Worm (Caenorhabditis elegans) whole organism, dauer: ENCODE measurements around the gene F10G7.9.

ENCODE experiments used
- unc-62 ChIP-seq: sonication (generic microtip); optimal IDR thresholded peaks from 2 replicates; lab custom pipeline; 2017; ENCODE audit warnings: missing biosample characterization, missing genetic modification reagents, missing genetic modification characterization

The F10G7.9 gene

DNA sequence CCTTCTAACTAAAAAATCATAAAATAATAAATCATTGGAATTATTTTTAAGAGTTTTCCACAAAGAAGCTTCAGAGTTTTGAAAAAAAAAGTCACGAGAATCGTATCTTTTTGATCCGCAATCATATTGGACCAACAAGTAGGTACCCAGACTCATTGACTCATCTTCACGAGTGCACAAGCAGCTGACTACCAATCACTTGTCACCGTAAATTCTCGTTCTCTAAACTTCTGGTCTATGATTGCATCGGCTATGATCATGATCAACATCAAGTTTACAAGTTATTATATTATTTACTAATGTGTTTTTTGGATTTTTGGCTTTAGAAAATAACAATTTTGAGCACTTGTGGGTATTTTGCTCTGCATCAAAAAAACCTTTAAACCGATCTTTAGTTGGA lies 30.0 kb downstream of the F10G7.9 start:
- TF ChIP-seq unc-62: no peak

DNA sequence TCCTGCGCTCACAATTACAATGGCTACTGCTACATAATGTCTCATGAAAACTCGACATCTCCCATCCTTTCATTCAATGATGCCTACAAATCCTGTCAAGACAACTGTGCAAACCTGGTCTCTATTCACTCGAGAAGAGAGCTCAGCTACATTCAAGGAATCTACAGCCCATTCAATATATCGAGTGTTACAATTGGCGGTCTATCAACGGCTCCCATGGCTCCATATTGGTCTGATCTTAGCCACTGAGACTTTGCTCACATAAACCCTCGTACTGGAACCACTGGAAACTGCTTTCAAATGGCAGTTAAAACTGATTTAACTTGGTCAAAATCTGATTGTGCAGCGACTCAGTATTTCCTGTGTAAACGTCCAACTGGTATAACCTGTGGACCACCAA lies 30.8 kb downstream of the F10G7.9 start, which contains the start of gene T05A7.3:
TSS of gene T05A7.3 (plus strand) at position 301 of the 400 bp plus-strand sequence.
- TF ChIP-seq unc-62: no peak

DNA sequence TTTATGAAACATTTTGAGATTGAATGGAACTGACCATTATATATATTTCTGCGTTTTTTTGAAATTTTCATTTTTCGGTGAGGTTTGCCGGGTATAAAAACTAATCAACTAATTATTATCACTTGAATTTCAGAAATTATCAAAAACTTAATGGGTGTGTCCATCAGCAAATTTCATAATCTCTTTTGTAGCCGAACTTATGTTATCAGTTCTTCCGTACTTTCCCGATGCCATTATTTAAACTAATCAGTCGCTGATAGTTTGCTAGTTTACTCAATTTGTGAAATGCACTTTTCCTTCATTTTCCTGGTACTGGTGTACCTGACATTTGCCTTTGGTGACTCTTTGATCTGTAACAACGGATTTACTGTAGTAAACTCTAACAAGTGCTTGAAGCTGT lies 32.1 kb downstream of the F10G7.9 start:
- no peak for TF ChIP-seq unc-62

DNA sequence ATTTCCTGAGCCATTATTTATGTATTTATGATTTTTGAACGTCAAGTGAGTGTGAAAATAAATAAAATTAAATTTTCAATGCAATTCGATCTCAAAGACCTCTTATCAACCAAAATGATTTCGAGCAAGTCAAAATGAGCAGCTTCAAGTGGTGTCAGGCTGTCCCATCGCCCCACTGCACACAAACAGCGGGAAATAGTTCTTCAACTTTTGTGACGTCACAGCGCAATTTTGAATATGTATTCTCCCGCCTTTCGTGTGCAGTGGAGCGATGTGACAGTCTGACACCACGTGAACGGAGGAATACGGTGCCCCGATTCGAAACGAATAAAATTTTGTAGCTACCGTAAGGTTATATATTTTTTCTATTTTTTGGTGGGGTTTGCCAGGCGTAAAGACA lies 32.6 kb downstream of the F10G7.9 start:
- TF ChIP-seq unc-62: no peak

DNA sequence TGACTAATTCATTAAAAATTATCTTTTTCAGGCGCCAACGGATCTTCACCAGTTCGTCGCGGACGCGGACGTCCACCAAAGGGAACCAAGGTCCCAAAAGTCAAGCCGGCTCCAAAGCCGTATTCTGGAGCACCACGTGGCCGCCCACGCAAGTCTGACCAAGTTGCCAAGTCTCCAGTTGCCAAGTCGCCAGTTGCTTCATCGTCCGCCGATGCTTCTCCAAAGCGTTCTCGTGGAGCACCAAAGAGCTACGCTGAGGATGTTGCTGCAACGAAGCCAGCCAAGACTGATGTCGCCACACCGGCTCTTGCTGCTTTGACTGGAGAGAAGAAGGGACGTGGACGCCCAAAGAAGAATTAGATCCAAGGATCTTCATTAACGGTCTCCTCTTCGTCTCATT lies 33.0 kb downstream of the F10G7.9 start:
- no peak for TF ChIP-seq unc-62

DNA sequence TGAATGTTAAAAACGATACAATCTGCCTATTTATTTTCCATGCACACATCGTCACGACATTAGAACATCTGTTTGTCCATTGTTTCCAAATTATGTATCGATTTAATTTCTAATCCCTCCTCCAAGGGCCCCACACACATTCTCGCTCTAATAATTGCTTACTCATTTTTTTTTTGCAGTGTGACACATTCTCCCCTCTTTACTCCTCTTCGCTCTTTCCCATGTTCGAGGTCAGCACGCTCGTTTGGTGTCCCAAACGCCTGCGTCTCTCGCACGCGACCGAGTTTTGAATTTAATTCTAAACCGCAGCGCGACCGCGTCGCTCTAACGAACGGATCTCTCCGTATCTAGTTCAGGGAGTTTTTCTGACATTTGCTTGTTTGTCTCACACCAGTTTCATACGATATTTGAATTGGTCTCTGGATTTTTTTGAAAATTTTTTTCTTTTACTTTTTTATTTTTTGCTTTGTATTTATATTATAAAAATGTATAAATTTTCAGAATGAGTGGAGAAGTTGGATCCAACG lies 33.6 kb downstream of the F10G7.9 start, which contains the start of the genes clec-140 and hmg-11:
TSS of gene clec-140 (plus strand) at position 477 of the 527 bp plus-strand sequence.
TSS of gene hmg-11 (plus strand) at position 502 of the 527 bp plus-strand sequence.
- TF ChIP-seq unc-62: no peak

DNA sequence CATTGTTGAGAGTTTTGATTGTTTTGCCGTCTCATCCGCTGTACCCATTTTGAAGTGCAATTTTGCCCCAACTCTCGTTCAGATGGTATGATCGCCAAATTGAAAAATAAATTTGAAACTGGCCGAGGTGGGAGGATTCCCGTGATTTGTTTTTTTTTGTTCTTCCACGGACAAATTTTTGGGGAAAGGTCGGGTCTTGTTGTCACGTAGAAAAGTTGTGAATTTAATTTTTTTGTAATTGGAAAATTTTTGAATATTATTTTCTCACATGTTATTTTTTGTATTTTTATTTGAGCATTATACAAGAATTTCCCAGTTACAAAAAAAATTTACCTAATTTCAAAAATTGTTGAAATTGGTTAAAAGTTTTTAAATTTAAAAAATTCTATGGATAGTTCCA lies 34.6 kb downstream of the F10G7.9 start, which contains the start of gene T05A7.6:
TSS of gene T05A7.6 (minus strand) at position 101 of the 400 bp plus-strand sequence.
- no peak for TF ChIP-seq unc-62

DNA sequence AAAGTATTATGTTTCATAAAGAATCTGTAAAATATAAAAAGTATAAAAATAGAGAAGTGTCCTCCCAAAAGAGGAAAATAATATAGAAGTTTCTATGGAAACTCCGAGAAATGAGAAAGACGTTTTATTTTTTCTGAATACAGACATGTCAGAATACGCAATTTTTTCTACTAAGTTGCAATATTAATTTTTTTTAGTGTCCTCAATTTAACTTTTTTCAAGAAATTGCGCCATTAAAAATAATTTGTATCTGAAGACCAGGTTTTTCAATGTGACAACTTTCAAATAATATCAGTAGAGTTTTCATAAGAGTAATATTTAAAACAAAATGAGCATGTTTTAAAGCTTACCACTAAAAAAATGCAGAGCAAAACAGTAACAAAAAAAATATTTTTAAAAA lies 38.7 kb downstream of the F10G7.9 start, which contains the start of gene fut-5:
TSS of gene fut-5 (minus strand) at position 101 of the 400 bp plus-strand sequence.
- no peak for TF ChIP-seq unc-62

DNA sequence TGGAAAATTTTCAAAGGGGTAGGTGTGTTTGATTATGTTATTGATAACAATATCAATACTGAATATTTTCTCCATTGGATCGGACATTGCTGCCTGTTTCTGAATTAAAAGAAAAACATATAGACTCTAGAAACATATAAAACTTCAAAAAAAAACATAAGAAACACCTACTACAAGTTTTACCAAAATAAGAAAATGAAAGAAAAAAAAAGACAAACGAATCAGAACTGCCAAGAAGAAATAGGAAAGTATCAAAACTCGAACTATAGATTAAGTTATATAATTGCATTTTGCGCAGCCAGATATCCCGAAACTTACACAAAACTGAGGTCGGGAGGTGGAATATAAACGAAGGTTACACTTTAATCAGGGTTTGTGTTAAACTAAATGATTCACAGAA lies 40.9 kb downstream of the F10G7.9 start, which contains the start of gene T05A7.11:
TSS of gene T05A7.11 (minus strand) at position 101 of the 400 bp plus-strand sequence.
- no peak for TF ChIP-seq unc-62

DNA sequence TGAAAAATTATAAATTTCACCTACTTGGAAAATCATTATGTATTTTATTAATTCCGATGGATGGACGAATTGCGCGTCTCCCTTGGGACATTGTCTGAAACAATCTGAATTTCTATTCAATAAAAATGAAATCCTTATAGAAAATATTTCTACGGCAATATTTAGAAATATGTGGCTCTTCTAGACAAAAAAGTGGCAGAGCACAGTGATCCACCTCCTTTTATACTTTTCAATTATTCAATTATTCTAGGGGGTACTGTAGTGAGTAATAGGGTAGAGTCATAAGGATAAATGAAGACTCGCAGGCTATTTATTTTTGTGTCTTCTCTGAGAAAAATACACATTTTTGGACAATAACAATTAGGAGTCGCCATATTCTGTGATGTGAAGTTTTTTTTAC lies 43.1 kb downstream of the F10G7.9 start, which contains the start of gene T05A7.12:
TSS of gene T05A7.12 (minus strand) at position 101 of the 400 bp plus-strand sequence.
- TF ChIP-seq unc-62: no peak

DNA sequence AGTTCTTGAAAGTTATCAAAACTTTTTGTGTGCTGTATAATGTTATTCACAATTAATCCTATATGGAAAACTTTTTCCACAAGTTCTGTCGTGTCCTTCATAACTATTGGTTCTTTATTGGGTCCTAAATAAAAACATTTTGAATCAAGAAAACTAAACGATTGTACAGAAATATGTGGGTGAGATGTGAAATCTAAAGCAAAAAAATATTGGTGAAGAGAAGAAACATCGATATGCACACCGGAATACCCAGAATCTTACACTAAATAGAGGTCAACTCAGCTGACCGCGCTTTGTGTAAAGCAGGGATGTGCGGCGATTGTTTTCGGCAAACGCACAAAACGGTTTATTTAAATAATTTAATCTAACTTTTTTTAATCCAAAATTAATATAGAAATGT lies 45.0 kb downstream of the F10G7.9 start, which contains the start of gene T05A7.13:
TSS of gene T05A7.13 (minus strand) at position 101 of the 400 bp plus-strand sequence.
- TF ChIP-seq unc-62: no peak

DNA sequence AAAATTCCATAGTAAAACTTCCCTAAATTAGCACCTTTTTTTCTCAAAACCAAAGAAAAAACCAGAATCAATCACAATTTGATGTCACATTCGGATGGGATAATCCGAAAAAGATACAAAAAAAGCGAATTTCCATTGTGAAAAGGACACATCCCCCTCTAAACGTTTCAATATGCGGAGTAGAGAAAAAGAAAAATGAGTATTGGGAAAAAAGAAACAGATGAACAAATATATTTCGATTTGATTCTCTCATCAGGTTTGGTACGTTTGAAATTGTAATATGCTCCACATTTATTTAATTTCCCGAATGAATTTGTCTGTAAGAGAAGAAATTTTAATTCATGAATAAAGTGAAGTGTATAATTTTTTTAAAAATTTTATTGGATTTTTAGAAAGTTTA lies 48.0 kb downstream of the F10G7.9 start:
- no peak for TF ChIP-seq unc-62

DNA sequence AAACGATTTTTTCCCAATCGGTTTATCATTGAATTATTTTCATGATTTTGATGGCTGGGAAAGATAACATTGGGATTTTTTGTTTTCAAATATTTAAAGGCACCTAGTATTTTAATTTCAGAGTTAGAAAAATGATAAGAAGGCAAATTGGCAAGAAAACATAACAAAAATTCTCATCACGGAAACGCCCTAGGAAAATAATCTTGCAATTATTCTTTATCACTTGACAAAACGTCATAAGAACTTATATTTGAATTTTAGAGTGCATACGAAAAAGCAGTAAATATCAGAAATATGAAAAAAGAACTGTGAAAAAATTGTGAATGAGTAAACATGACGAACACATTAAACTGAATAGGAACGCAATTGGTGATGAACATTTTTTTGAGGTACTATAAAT lies 48.9 kb downstream of the F10G7.9 start:
- TF ChIP-seq unc-62: no peak

DNA sequence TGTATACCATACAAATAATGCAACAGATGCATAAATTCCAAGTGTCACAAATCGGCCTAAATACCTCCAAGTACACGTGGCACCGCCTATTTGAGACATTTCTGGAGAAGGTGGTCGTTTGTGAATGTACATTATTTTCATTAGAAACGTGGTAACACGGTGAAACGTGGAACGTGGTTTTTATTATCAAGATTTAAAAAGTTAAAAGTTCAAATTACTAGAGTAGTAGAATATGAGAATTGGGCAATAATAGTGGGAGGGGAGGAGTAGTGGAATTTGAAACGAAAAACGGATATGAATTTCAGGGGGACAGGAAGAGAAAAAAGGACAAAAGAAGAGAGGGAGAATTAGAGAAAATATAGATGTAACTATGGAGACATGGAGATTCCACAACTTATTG lies 50.5 kb downstream of the F10G7.9 start, which contains the start of gene fut-6:
TSS of gene fut-6 (minus strand) at position 101 of the 400 bp plus-strand sequence.
- TF ChIP-seq unc-62: no peak
